Fruit fly (Drosophila melanogaster) whole organism, pupa: ENCODE measurements around the gene toe.

Experiments used
- CG17806 ChIP-seq: fragments of 200-800 bp; sonication (Bioruptor generic); optimal IDR thresholded peaks from 2 replicates; lab custom pipeline; 2018; ENCODE audit warnings: missing biosample characterization, mild to moderate bottlenecking, missing genetic modification characterization, moderate library complexity
- CG32121 ChIP-seq: fragments of 200-800 bp; sonication (Bioruptor generic); IDR thresholded peaks from 2 replicates; pipeline ENCODE4 v1.3.6; 2022; ENCODE audit warnings: missing biosample characterization, missing genetic modification characterization
- EcR ChIP-seq: fragments of 200-800 bp; sonication (Bioruptor generic); optimal IDR thresholded peaks from 3 replicates; lab custom pipeline; 2019; ENCODE audit warnings: missing biosample characterization, missing genetic modification characterization, mild to moderate bottlenecking, moderate library complexity, missing genetic modification reagents
- Pif1A ChIP-seq: fragments of 200-800 bp; sonication (Bioruptor generic); optimal IDR thresholded peaks from 3 replicates; lab custom pipeline; 2016; ENCODE audit warnings: missing biosample characterization, missing genetic modification characterization
- rn ChIP-seq: fragments of 200-800 bp; sonication (Bioruptor generic); IDR thresholded peaks from 2 replicates; pipeline ENCODE4 v1.3.6; 2022; ENCODE audit warnings: missing biosample characterization, missing genetic modification characterization

DNA sequence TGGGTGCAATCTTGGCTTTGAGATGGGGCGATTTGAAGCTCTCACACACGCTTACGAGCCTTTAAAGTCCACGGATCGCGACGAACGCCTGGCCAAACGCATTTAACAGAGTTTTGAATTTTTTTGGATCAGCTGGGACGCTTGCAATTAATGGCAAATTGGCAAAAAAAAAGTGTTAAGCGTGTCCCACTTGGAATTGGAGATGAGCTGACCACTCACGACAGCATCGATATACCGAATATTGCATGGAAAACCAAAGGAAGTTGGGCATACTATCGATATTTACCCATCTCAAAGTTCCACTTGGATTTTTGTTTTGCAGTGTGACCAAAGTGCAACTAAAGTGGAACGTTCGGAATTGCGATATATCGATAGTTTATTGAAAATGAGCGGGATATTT, 15.1 kb downstream of the toe start, which contains the start of gene ArfGAP1:
- TF ChIP-seq CG32121 (GFP tag; lab: Robert Waterston, UW) (0 out of 2 replicates have a peak, but pooled peaks have one; percentile 11), CG17806 (tag; lab: Kevin White, UChicago) (no peak), rn (GFP tag; lab: Robert Waterston, UW) (no peak), EcR (no peak), Pif1A (GFP tag; lab: Kevin White, UChicago) (no peak)
